Worm (Caenorhabditis elegans): ENCODE results near the gene zyg-9.

- TF ChIP-seq nhr-12 (tag; optimal IDR thresholded peaks at IDR 0.05): no peak
- no peak for TF ChIP-seq ham-2 (GFP tag; optimal IDR thresholded peaks at IDR 0.05)
- TF ChIP-seq ztf-11 (tag; optimal IDR thresholded peaks at IDR 0.05): no peak
- TF ChIP-seq hlh-1 (tag; optimal IDR thresholded peaks at IDR 0.05): no peak
- no peak for TF ChIP-seq lin-13 (tag; optimal IDR thresholded peaks at IDR 0.05)
- TF ChIP-seq snpc-4 (tag; optimal IDR thresholded peaks at IDR 0.05): no peak
- no peak for TF ChIP-seq nhr-28 (tag; optimal IDR thresholded peaks at IDR 0.05)
- no peak for TF ChIP-seq mep-1 (tag; optimal IDR thresholded peaks at IDR 0.05)
- no peak for TF ChIP-seq ceh-39 (tag; optimal IDR thresholded peaks at IDR 0.05)
- no peak for TF ChIP-seq blmp-1 (tag; optimal IDR thresholded peaks at IDR 0.05)
- no peak for TF ChIP-seq nhr-2 (tag; optimal IDR thresholded peaks at IDR 0.05)
- TF ChIP-seq mls-2 (tag; optimal IDR thresholded peaks at IDR 0.05): no peak
These were observed 17.7 kb downstream of the zyg-9 start, which contains the start of the genes M05D6.1 and M05D6.3 for ce11 chrII:8475306-8475822.

Measured in whole organism, mixed stage, embryonic.